Fruit fly (Drosophila melanogaster) whole organism, prepupa: ENCODE measurements around the gene GV1.

Experiments
- CG16779 ChIP-seq: fragments of 200-800 bp; sonication (Bioruptor generic); optimal IDR thresholded peaks from 3 replicates; lab custom pipeline; 2017; ENCODE audit warnings: missing biosample characterization, mild to moderate bottlenecking, missing genetic modification characterization
- CG6276 ChIP-seq: fragments of 200-800 bp; sonication (Bioruptor generic); optimal IDR thresholded peaks from 2 replicates; lab custom pipeline; 2017; ENCODE audit warnings: missing biosample characterization, mild to moderate bottlenecking, missing genetic modification characterization
- CG6792 ChIP-seq: fragments of 200-800 bp; sonication (Bioruptor generic); optimal IDR thresholded peaks from 3 replicates; lab custom pipeline; 2016; ENCODE audit warnings: missing biosample characterization, missing genetic modification characterization
- CG8119 ChIP-seq: fragments of 200-800 bp; sonication (Bioruptor generic); IDR thresholded peaks from 3 replicates; pipeline ENCODE4 v1.3.6; 2022; ENCODE audit warnings: missing biosample characterization, missing genetic modification characterization
- Gug ChIP-seq: fragments of 200-800 bp; sonication (Bioruptor generic); IDR thresholded peaks from 2 replicates; pipeline ENCODE4 v1.3.6; 2022; ENCODE audit warnings: missing biosample characterization, missing genetic modification characterization
- Sox102F ChIP-seq: fragments of 200-800 bp; sonication (Bioruptor generic); optimal IDR thresholded peaks from 2 replicates; lab custom pipeline; 2016; ENCODE audit warnings: missing biosample characterization, mild to moderate bottlenecking, missing genetic modification characterization

dm6 chr3L:1777249-1777648, 33.1 kb upstream of the GV1 start, which contains the start of the genes CG2021 and mRpL46:
- TF ChIP-seq Sox102F, result no peak
- TF ChIP-seq Gug (GFP tag; lab: Robert Waterston, UW), result no peak
- TF ChIP-seq CG6276, result no peak
- no peak for TF ChIP-seq CG16779 (tag; lab: Kevin White, UChicago)
- TF ChIP-seq CG8119, result no peak
- TF ChIP-seq CG6792 (GFP tag; lab: Kevin White, UChicago), result no peak
